Worm (Caenorhabditis elegans): ENCODE measurements around the gene C46F11.4.

DNA sequence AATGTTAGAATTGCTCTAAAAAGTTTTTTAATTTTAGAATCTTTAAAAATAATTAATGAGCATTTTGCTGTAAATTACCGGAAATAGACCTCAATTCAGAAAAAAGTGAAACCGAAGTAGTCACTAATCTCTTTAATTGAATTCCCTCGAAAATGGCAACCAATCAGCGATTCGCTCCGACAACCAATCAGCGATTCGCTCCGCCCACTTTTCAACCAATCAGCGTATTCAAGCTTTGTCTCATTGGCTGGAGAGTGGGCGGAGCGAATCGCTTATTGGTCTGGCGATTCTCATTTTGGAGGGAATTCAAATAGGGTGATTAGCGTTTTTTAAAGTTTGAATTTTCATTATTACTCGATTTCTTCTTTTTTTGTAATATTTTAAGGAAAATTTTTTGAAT, 29.2 kb downstream of the C46F11.4 start:
- TF ChIP-seq ceh-82 (tag; optimal IDR thresholded peaks at IDR 0.05), result no peak
- no peak for TF ChIP-seq nhr-25 (tag; optimal IDR thresholded peaks at IDR 0.05)
- TF ChIP-seq zag-1 (tag; optimal IDR thresholded peaks at IDR 0.05), result no peak
- TF ChIP-seq snpc-4 (tag; optimal IDR thresholded peaks at IDR 0.05), result no peak
- TF ChIP-seq skn-1 (tag; optimal IDR thresholded peaks at IDR 0.05), result no peak
- TF ChIP-seq dmd-4 (tag; optimal IDR thresholded peaks at IDR 0.05), result no peak
- TF ChIP-seq unc-55 (GFP tag; optimal IDR thresholded peaks at IDR 0.05), result no peak
- no peak for TF ChIP-seq egl-27 (tag; optimal IDR thresholded peaks at IDR 0.05)
- no peak for TF ChIP-seq lsy-2 (tag; optimal IDR thresholded peaks at IDR 0.05)
- TF ChIP-seq unc-62 (GFP tag; optimal IDR thresholded peaks at IDR 0.05), result no peak
- no peak for TF ChIP-seq ztf-11 (tag; optimal IDR thresholded peaks at IDR 0.05)
- TF ChIP-seq ama-1 (optimal IDR thresholded peaks at IDR 0.05), result no peak
